Fruit fly (Drosophila melanogaster): Measurements from ENCODE around the gene CG11380.

- no peak for TF ChIP-seq CG2120 (GFP tag; optimal IDR thresholded peaks at IDR 0.05)
- TF ChIP-seq Hmx (GFP tag; optimal IDR thresholded peaks at IDR 0.05), result no peak
- TF ChIP-seq HLH4C (GFP tag; IDR thresholded peaks at IDR 0.05; ENCODE audit: partially characterized antibody), result no peak
- TF ChIP-seq CG11398 (GFP tag; optimal IDR thresholded peaks at IDR 0.05), result no peak
These were observed 38.0 kb downstream of the CG11380 start for dm6 chrX:1229098-1229497.
